Worm (Caenorhabditis elegans) whole organism, young adult: ENCODE results near the gene T23E7.2.

ENCODE experiments used
- C17E4.6 ChIP-seq: fragments of 200-800 bp; sonication (Bioruptor generic); IDR thresholded peaks from 2 replicates; pipeline ENCODE4 v1.3.6; 2022; ENCODE audit warnings: missing genetic modification reagents, missing genetic modification characterization, missing compliant biosample characterization
- F52B5.7 ChIP-seq: sonication (generic microtip); optimal IDR thresholded peaks from 2 replicates; lab custom pipeline; 2016; ENCODE audit warnings: mild to moderate bottlenecking, missing genetic modification characterization, missing compliant biosample characterization
- K11D2.4 ChIP-seq: fragments of 200-800 bp; sonication (Bioruptor generic); IDR thresholded peaks from 2 replicates; pipeline ENCODE4 v1.3.6; 2022; ENCODE audit warnings: missing genetic modification reagents, missing genetic modification characterization, missing compliant biosample characterization
- K12H6.12 ChIP-seq: fragments of 200-800 bp; sonication (Bioruptor generic); optimal IDR thresholded peaks from 2 replicates; lab custom pipeline; 2018; ENCODE audit warnings: mild to moderate bottlenecking, missing genetic modification characterization, missing compliant biosample characterization
- Y53F4B.3 ChIP-seq: fragments of 200-800 bp; sonication (Bioruptor generic); IDR thresholded peaks from 2 replicates; pipeline ENCODE4 v1.3.6; 2022; ENCODE audit warnings: missing genetic modification reagents, missing genetic modification characterization, missing compliant biosample characterization
- Y56A3A.18 ChIP-seq: fragments of 200-800 bp; sonication (Bioruptor generic); IDR thresholded peaks from 2 replicates; pipeline ENCODE4 v1.3.6; 2022; ENCODE audit warnings: missing genetic modification reagents, missing genetic modification characterization, missing compliant biosample characterization
- Y95B8A.8 ChIP-seq: fragments of 200-800 bp; sonication (Bioruptor generic); IDR thresholded peaks from 2 replicates; pipeline ENCODE4 v1.3.6; 2022; ENCODE audit warnings: missing genetic modification reagents, missing genetic modification characterization, missing compliant biosample characterization
- akir-1 ChIP-seq: fragments of 200-800 bp; sonication (Bioruptor generic); optimal IDR thresholded peaks from 2 replicates; lab custom pipeline; 2018; ENCODE audit warnings: mild to moderate bottlenecking, missing genetic modification characterization, moderate library complexity, missing compliant biosample characterization
- aptf-3 ChIP-seq: fragments of 200-800 bp; sonication (Bioruptor generic); IDR thresholded peaks from 2 replicates; pipeline ENCODE4 v1.3.6; 2022; ENCODE audit warnings: missing genetic modification characterization, missing compliant biosample characterization
- atf-7 ChIP-seq: sonication (generic microtip); optimal IDR thresholded peaks from 2 replicates; lab custom pipeline; 2017; ENCODE audit warnings: mild to moderate bottlenecking, missing genetic modification characterization, missing compliant biosample characterization
- attf-3 ChIP-seq: fragments of 200-800 bp; sonication (Bioruptor generic); conservative IDR thresholded peaks from 2 replicates; pipeline ENCODE4 v1.3.6; 2022; ENCODE audit warnings: missing genetic modification reagents, missing genetic modification characterization, missing compliant biosample characterization
- cebp-1 ChIP-seq, 2 experiments: fragments of 200-800 bp in 1 of 2; sonication (Bioruptor generic) in 1 of 2; sonication (generic microtip) in 1 of 2; IDR thresholded peaks in 1 of 2; optimal IDR thresholded peaks in 1 of 2; 2 replicates each; pipeline versions ENCODE4 v1.3.6 to Lab custom; 2017 to 2022; ENCODE audit warnings: missing compliant biosample characterization in 2 of 2, missing genetic modification characterization in 2 of 2, mild to moderate bottlenecking in 1 of 2, missing genetic modification reagents in 1 of 2, moderate library complexity in 1 of 2
- ceh-100 ChIP-seq: fragments of 200-800 bp; sonication (Bioruptor generic); IDR thresholded peaks from 2 replicates; pipeline ENCODE4 v1.3.6; 2022; ENCODE audit warnings: missing genetic modification reagents, missing genetic modification characterization, missing compliant biosample characterization
- ceh-27 ChIP-seq: fragments of 200-800 bp; sonication (Bioruptor generic); optimal IDR thresholded peaks from 2 replicates; lab custom pipeline; 2018; ENCODE audit warnings: mild to moderate bottlenecking, missing genetic modification characterization, moderate library complexity, missing compliant biosample characterization
- ceh-58 ChIP-seq: fragments of 200-800 bp; sonication (Bioruptor generic); IDR thresholded peaks from 2 replicates; pipeline ENCODE4 v1.3.6; 2022; ENCODE audit warnings: missing genetic modification characterization, missing compliant biosample characterization
- chd-7 ChIP-seq: sonication (generic microtip); optimal IDR thresholded peaks from 2 replicates; lab custom pipeline; 2016; ENCODE audit warnings: mild to moderate bottlenecking, missing genetic modification characterization, moderate library complexity, missing compliant biosample characterization
- hmg-20 ChIP-seq: fragments of 200-800 bp; sonication (Bioruptor generic); IDR thresholded peaks from 2 replicates; pipeline ENCODE4 v1.3.6; 2022; ENCODE audit warnings: missing genetic modification reagents, missing genetic modification characterization, missing compliant biosample characterization
- lin-40 ChIP-seq: sonication (generic microtip); optimal IDR thresholded peaks from 2 replicates; lab custom pipeline; 2016; ENCODE audit warnings: missing genetic modification characterization, mild to moderate bottlenecking, missing compliant biosample characterization, missing genotype, missing genetic modification reagents
- lir-1 ChIP-seq: fragments of 200-800 bp; sonication (Bioruptor generic); conservative IDR thresholded peaks from 2 replicates; pipeline ENCODE4 v1.3.6; 2022; ENCODE audit warnings: missing genetic modification reagents, missing genetic modification characterization, missing compliant biosample characterization
- madf-10 ChIP-seq: sonication (generic microtip); optimal IDR thresholded peaks from 2 replicates; lab custom pipeline; 2016; ENCODE audit warnings: mild to moderate bottlenecking, missing genetic modification characterization, missing compliant biosample characterization
- madf-3 ChIP-seq: fragments of 200-800 bp; sonication (Bioruptor generic); IDR thresholded peaks from 2 replicates; pipeline ENCODE4 v1.3.6; 2022; ENCODE audit warnings: missing genetic modification reagents, missing genetic modification characterization, missing compliant biosample characterization
- mes-4 ChIP-seq: sonication (generic microtip); optimal IDR thresholded peaks from 2 replicates; lab custom pipeline; 2016; ENCODE audit warnings: missing genotype, missing genetic modification characterization, missing compliant biosample characterization
- nhr-120 ChIP-seq: fragments of 200-800 bp; sonication (Bioruptor generic); IDR thresholded peaks from 2 replicates; pipeline ENCODE4 v1.3.6; 2022; ENCODE audit warnings: missing genetic modification characterization, missing compliant biosample characterization
- nhr-80 ChIP-seq: sonication (generic microtip); optimal IDR thresholded peaks from 2 replicates; lab custom pipeline; 2016; ENCODE audit warnings: missing genetic modification characterization, missing compliant biosample characterization
- nhr-90 ChIP-seq: sonication (generic microtip); optimal IDR thresholded peaks from 2 replicates; lab custom pipeline; 2016; ENCODE audit warnings: missing genotype, mild to moderate bottlenecking, missing genetic modification characterization, missing compliant biosample characterization
- pha-4 ChIP-seq: fragments of 150-350 bp; sonication (generic microtip); optimal IDR thresholded peaks from 2 replicates; lab custom pipeline; 2014; ENCODE audit warnings: missing biosample characterization, missing genetic modification reagents, missing genetic modification characterization
- rec-8 ChIP-seq, 2 experiments: sonication (generic microtip); optimal IDR thresholded peaks; 2 replicates each; lab custom pipeline; 2016; ENCODE audit warnings: mild to moderate bottlenecking in 2 of 2, missing genetic modification characterization in 2 of 2, missing genetic modification reagents in 2 of 2, missing genotype in 2 of 2, missing biosample characterization in 1 of 2, missing compliant biosample characterization in 1 of 2, moderate library complexity in 1 of 2
- rpc-1 ChIP-seq, 2 experiments: fragments of 150-350 bp in 1 of 2; sonication (generic microtip) in 1 of 2; optimal IDR thresholded peaks; 2 replicates each; lab custom pipeline; 2014 to 2018; ENCODE audit warnings: missing biosample characterization in 1 of 2, missing genetic modification characterization in 1 of 2, missing genetic modification reagents in 1 of 2, missing genotype in 1 of 2
- sea-2 ChIP-seq: fragments of 200-800 bp; sonication (Bioruptor generic); IDR thresholded peaks from 2 replicates; pipeline ENCODE4 v1.3.6; 2022; ENCODE audit warnings: missing genetic modification characterization, missing compliant biosample characterization
- snpc-1.3 ChIP-seq: sonication (generic microtip); optimal IDR thresholded peaks from 2 replicates; lab custom pipeline; 2017; ENCODE audit warnings: missing genetic modification characterization, mild to moderate bottlenecking, missing compliant biosample characterization, antibody characterized with exemption, moderate library complexity, missing genotype, missing genetic modification reagents; ENCODE audit not compliant: insufficient read depth
- unc-130 ChIP-seq: sonication (generic microtip); optimal IDR thresholded peaks from 2 replicates; lab custom pipeline; 2016; ENCODE audit warnings: missing genetic modification reagents, missing genetic modification characterization, missing compliant biosample characterization
- unc-62 ChIP-seq: fragments of 150-350 bp; optimal IDR thresholded peaks from 2 replicates; lab custom pipeline; 2014; ENCODE audit warnings: missing biosample characterization, missing genetic modification reagents, missing genetic modification characterization
- zfh-2 ChIP-seq: fragments of 200-800 bp; sonication (Bioruptor generic); conservative IDR thresholded peaks from 2 replicates; pipeline ENCODE4 v1.3.6; 2022; ENCODE audit warnings: missing genetic modification reagents, missing genetic modification characterization, missing compliant biosample characterization
- zim-3 ChIP-seq: sonication (generic microtip); optimal IDR thresholded peaks from 2 replicates; lab custom pipeline; 2017; ENCODE audit warnings: mild to moderate bottlenecking, missing genetic modification characterization, moderate library complexity, missing compliant biosample characterization
- ztf-26 ChIP-seq: sonication (generic microtip); optimal IDR thresholded peaks from 2 replicates; lab custom pipeline; 2017; ENCODE audit warnings: missing genetic modification characterization, missing compliant biosample characterization
- ztf-6 ChIP-seq: fragments of 200-800 bp; sonication (Bioruptor generic); IDR thresholded peaks from 2 replicates; pipeline ENCODE4 v1.3.6; 2022; ENCODE audit warnings: missing genetic modification reagents, missing genetic modification characterization, missing compliant biosample characterization

The T23E7.2 gene

DNA sequence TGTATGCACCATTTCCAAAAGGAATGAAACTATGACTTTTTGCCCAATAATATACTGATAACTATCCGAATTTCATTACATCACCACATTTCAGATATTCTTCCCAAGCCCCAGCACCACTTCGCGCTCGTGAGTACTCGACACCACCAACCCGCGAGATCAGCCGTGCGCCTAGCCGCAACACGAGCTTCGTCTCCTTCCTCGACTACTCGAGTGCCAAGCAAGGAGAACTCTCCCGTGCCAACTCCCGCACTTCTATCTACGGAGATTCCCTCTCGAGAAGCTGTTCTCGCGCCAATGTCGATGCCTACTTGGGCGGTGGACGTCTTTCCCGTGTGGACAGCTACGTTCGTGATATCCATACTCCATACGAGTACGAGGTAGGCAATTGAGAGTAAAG lies 5.9 kb downstream of the T23E7.2 start:
- TF ChIP-seq zfh-2: peak; percentile 75
- TF ChIP-seq lin-40 (tag; lab: Kevin White, UChicago): no peak

DNA sequence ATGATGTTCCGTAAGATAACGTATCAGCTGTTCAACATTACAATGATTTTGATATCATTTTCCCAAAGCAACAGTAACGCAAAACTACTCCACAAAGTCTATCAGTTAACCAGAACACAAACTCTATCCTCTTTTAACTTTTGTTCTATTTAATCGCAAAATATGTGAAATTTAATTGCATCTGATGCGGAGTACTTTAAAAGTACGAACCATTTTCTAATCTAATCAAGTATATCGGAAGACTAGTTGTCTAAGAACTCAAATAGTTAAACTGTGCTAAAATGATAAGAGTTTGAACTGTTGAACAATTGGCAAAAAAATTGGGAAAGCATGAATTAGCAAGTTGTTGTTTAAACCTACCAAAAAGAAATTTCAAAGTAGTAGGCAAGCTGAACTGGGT lies 10.7 kb downstream of the T23E7.2 start:
- no peak for TF ChIP-seq K11D2.4 (GFP tag; lab: Robert Waterston, UW)
- no peak for TF ChIP-seq ceh-58 (GFP tag; lab: Robert Waterston, UW)

DNA sequence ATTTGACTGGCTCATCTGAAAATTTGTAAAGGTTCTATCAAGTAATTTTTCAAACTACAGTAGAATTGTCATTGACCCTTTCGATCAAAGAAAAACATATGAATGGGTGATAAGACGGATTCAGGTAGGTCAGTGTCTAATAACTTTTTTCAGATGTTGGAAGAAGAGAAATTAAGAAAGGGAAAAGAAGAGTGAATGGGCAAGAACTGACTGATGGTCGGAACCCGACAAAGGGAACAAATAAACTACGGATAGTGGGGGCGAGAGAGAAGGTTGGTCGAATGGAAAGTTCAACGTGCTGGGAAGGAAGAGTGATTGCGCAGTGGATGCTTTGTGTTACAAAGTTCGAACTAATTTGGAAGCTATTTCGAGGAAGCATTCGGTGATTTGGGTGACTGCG lies 11.5 kb downstream of the T23E7.2 start:
- no peak for TF ChIP-seq madf-3
- TF ChIP-seq Y53F4B.3 (GFP tag; lab: Robert Waterston, UW): no peak
- no peak for TF ChIP-seq lin-40 (tag; lab: Kevin White, UChicago)
- TF ChIP-seq ztf-26 (tag; lab: Kevin White, UChicago): no peak
- no peak for TF ChIP-seq mes-4 (tag; lab: Kevin White, UChicago)
- no peak for TF ChIP-seq F52B5.7 (tag; lab: Kevin White, UChicago)
- TF ChIP-seq hmg-20 (GFP tag; lab: Robert Waterston, UW): no peak
- no peak for TF ChIP-seq unc-130 (GFP tag; lab: Kevin White, UChicago)
- TF ChIP-seq nhr-120: no peak
- no peak for TF ChIP-seq nhr-90 (tag; lab: Kevin White, UChicago)
- no peak for TF ChIP-seq madf-10 (tag; lab: Kevin White, UChicago)

DNA sequence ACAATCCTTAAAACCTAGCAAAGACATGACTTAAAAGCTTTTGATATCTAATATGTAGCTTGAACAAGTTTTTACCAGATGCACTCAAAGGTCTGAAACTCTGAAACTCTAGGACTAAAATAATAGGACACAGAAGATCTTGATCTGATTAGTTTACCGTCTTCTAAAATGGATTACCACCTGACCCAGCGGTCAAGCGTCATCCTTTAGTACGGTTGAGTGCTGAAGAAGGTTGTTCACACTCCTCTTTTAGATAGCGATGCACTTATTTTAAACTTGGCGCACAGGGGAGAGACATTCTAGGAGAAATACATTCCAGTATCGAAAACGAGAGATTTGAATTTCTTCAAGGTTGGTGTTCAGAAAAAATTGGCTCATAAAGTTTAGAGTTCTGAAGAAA lies 12.9 kb downstream of the T23E7.2 start:
- TF ChIP-seq ztf-6 (GFP tag; lab: Robert Waterston, UW): no peak
- TF ChIP-seq unc-62: no peak
- no peak for TF ChIP-seq chd-7
- TF ChIP-seq lir-1: no peak
- TF ChIP-seq ceh-100 (GFP tag; lab: Robert Waterston, UW): no peak
- no peak for TF ChIP-seq Y56A3A.18
- TF ChIP-seq rec-8 (tag; optimal IDR thresholded peaks at IDR 0.05; lab: Kevin White, UChicago): no peak
- no peak for TF ChIP-seq C17E4.6 (GFP tag; lab: Robert Waterston, UW)
- no peak for TF ChIP-seq ztf-26 (tag; lab: Kevin White, UChicago)
- no peak for TF ChIP-seq Y95B8A.8 (GFP tag; lab: Robert Waterston, UW)
- no peak for TF ChIP-seq akir-1 (GFP tag; lab: Kevin White, UChicago)
- TF ChIP-seq K12H6.12 (tag; lab: Kevin White, UChicago): no peak
- no peak for TF ChIP-seq snpc-1.3 (tag; lab: Kevin White, UChicago)
- TF ChIP-seq attf-3 (GFP tag; lab: Robert Waterston, UW): no peak
- TF ChIP-seq pha-4 (tag; lab: Kevin White, UChicago): no peak
- TF ChIP-seq madf-10 (tag; lab: Kevin White, UChicago): no peak
- TF ChIP-seq aptf-3 (GFP tag; lab: Robert Waterston, UW): no peak

DNA sequence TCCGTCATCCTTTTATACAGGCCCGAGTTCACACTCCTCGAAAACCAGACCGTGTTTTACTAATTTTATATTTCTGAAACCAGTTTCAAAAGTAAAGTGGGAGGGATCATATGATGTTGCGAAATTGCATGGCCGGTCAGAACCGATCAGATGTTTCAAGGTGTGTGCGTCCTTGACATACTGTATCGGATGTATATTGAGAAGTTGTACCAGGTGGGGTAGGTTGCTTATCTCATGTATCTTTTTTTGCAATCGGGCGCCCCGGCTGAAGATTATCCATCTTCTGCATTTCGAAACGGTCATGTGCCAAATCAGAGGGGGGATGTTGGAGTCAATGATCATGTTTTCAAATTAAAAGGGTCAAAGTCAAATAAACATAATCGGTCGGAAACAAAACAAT lies 13.9 kb downstream of the T23E7.2 start, which contains the start of gene T23E7.6:
TSS of gene T23E7.6 (minus strand) at position 45 of the 400 bp plus-strand sequence.
- peak; percentile 8 for TF ChIP-seq ceh-27 (GFP tag; lab: Kevin White, UChicago)
- TF ChIP-seq sea-2 (GFP tag; lab: Robert Waterston, UW): no peak
- no peak for TF ChIP-seq atf-7 (tag; lab: Kevin White, UChicago)
- TF ChIP-seq rpc-1 (optimal IDR thresholded peaks at IDR 0.05; lab: Kevin White, UChicago): no peak
- TF ChIP-seq rpc-1 (tag; optimal IDR thresholded peaks at IDR 0.05; lab: Kevin White, UChicago): no peak
- no peak for TF ChIP-seq Y53F4B.3 (GFP tag; lab: Robert Waterston, UW)
- TF ChIP-seq zim-3 (tag; lab: Kevin White, UChicago): no peak
- TF ChIP-seq nhr-80: no peak
- TF ChIP-seq cebp-1 (GFP tag; IDR thresholded peaks at IDR 0.05; lab: Robert Waterston, UW): peak; percentile 18; the same call in 1 of the 2 replicates
- peak; percentile 91 for TF ChIP-seq cebp-1 (tag; optimal IDR thresholded peaks at IDR 0.05; lab: Kevin White, UChicago)
